Worm (Caenorhabditis elegans) whole organism, young adult: ENCODE data around the gene abu-13.

Experiments
- B0261.1 ChIP-seq: sonication (generic microtip); optimal IDR thresholded peaks from 2 replicates; lab custom pipeline; 2016; ENCODE audit warnings: mild to moderate bottlenecking, missing genetic modification characterization, moderate library complexity, missing compliant biosample characterization
- bed-1 ChIP-seq: fragments of 200-800 bp; sonication (Bioruptor generic); IDR thresholded peaks from 2 replicates; pipeline ENCODE4 v1.3.6; 2022; ENCODE audit warnings: missing genetic modification reagents, missing genetic modification characterization, missing compliant biosample characterization
- lag-1 ChIP-seq: fragments of 200-800 bp; sonication (Bioruptor generic); IDR thresholded peaks from 2 replicates; pipeline ENCODE4 v1.3.6; 2022; ENCODE audit warnings: missing genetic modification reagents, missing genetic modification characterization, missing compliant biosample characterization
- repo-1 ChIP-seq: sonication (generic microtip); optimal IDR thresholded peaks from 2 replicates; lab custom pipeline; 2017; ENCODE audit warnings: mild to moderate bottlenecking, missing genetic modification characterization, missing compliant biosample characterization
- tlf-1 ChIP-seq: fragments of 200-800 bp; sonication (Bioruptor generic); optimal IDR thresholded peaks from 2 replicates; lab custom pipeline; 2018; ENCODE audit warnings: mild to moderate bottlenecking, missing genetic modification characterization, missing compliant biosample characterization
- zim-3 ChIP-seq: sonication (generic microtip); optimal IDR thresholded peaks from 2 replicates; lab custom pipeline; 2017; ENCODE audit warnings: mild to moderate bottlenecking, missing genetic modification characterization, moderate library complexity, missing compliant biosample characterization

ce11 chrIII:6897587-6898064 is 48.1 kb downstream of the abu-13 start, which contains the start of gene T07E3.4:
- TF ChIP-seq bed-1 (GFP tag; lab: Robert Waterston, UW) (no peak), zim-3 (tag; lab: Kevin White, UChicago) (no peak), B0261.1 (tag; lab: Kevin White, UChicago) (no peak), tlf-1 (GFP tag; lab: Kevin White, UChicago) (no peak), lag-1 (no peak), repo-1 (tag; lab: Kevin White, UChicago) (no peak)
